Fruit fly (Drosophila melanogaster) whole organism, prepupa: ENCODE data around the gene Or65c.

Experiments used
- CG10631 ChIP-seq: fragments of 200-800 bp; sonication (Bioruptor generic); optimal IDR thresholded peaks from 2 replicates; lab custom pipeline; 2016; ENCODE audit warnings: missing biosample characterization, missing genetic modification characterization
- CG11902 ChIP-seq: fragments of 200-800 bp; sonication (Bioruptor generic); optimal IDR thresholded peaks from 3 replicates; lab custom pipeline; 2016; ENCODE audit warnings: missing biosample characterization, missing genetic modification characterization
- CG15336 ChIP-seq: fragments of 200-800 bp; sonication (Bioruptor generic); IDR thresholded peaks from 2 replicates; pipeline ENCODE4 v1.3.6; 2022; ENCODE audit warnings: missing biosample characterization, missing genetic modification characterization
- CG1621 ChIP-seq: fragments of 200-800 bp; sonication (Bioruptor generic); optimal IDR thresholded peaks from 3 replicates; lab custom pipeline; 2018; ENCODE audit warnings: missing biosample characterization, mild to moderate bottlenecking, missing genetic modification characterization
- CG16779 ChIP-seq: fragments of 200-800 bp; sonication (Bioruptor generic); optimal IDR thresholded peaks from 3 replicates; lab custom pipeline; 2017; ENCODE audit warnings: missing biosample characterization, mild to moderate bottlenecking, missing genetic modification characterization
- CG31627 ChIP-seq: fragments of 200-800 bp; sonication (Bioruptor generic); optimal IDR thresholded peaks from 3 replicates; lab custom pipeline; 2016; ENCODE audit warnings: missing biosample characterization, missing genetic modification characterization
- CG34406 ChIP-seq: fragments of 200-800 bp; sonication (Bioruptor generic); optimal IDR thresholded peaks from 3 replicates; lab custom pipeline; 2016; ENCODE audit warnings: missing biosample characterization, missing genetic modification characterization
- CG3919 ChIP-seq: fragments of 200-800 bp; sonication (Bioruptor generic); optimal IDR thresholded peaks from 3 replicates; lab custom pipeline; 2016; ENCODE audit warnings: missing biosample characterization, missing genetic modification characterization
- CG6163 ChIP-seq: fragments of 200-800 bp; sonication (Bioruptor generic); IDR thresholded peaks from 3 replicates; pipeline ENCODE4 v1.3.6; 2022; ENCODE audit warnings: missing biosample characterization, missing genetic modification characterization
- CG6792 ChIP-seq: fragments of 200-800 bp; sonication (Bioruptor generic); optimal IDR thresholded peaks from 3 replicates; lab custom pipeline; 2016; ENCODE audit warnings: missing biosample characterization, missing genetic modification characterization
- CG6808 ChIP-seq: fragments of 200-800 bp; sonication (Bioruptor generic); optimal IDR thresholded peaks from 3 replicates; lab custom pipeline; 2017; ENCODE audit warnings: missing biosample characterization, missing genetic modification characterization, mild to moderate bottlenecking, moderate library complexity, missing genetic modification reagents
- CG7368 ChIP-seq: fragments of 200-800 bp; sonication (Bioruptor generic); optimal IDR thresholded peaks from 3 replicates; lab custom pipeline; 2016; ENCODE audit warnings: missing biosample characterization, missing genetic modification characterization
- CG8319 ChIP-seq: fragments of 200-800 bp; sonication (Bioruptor generic); optimal IDR thresholded peaks from 3 replicates; lab custom pipeline; 2016; ENCODE audit warnings: missing biosample characterization, missing genetic modification characterization
- CG9139 ChIP-seq: fragments of 200-800 bp; sonication (Bioruptor generic); optimal IDR thresholded peaks from 3 replicates; lab custom pipeline; 2017; ENCODE audit warnings: missing biosample characterization, mild to moderate bottlenecking, missing genetic modification characterization
- Eip75B ChIP-seq: fragments of 200-800 bp; sonication (Bioruptor generic); optimal IDR thresholded peaks from 3 replicates; lab custom pipeline; 2016; ENCODE audit warnings: missing biosample characterization, missing genetic modification characterization
- Eip78C ChIP-seq: fragments of 200-800 bp; sonication (Bioruptor generic); peaks from one replicate; lab custom pipeline; 2016; ENCODE audit warnings: missing biosample characterization, missing genetic modification characterization
- Eip93F ChIP-seq: fragments of 200-800 bp; sonication (Bioruptor generic); optimal IDR thresholded peaks from 2 replicates; lab custom pipeline; 2016; ENCODE audit warnings: missing biosample characterization, mild to moderate bottlenecking, missing genetic modification characterization
- Ets21C ChIP-seq: fragments of 200-800 bp; sonication (Bioruptor generic); optimal IDR thresholded peaks from 3 replicates; lab custom pipeline; 2016; ENCODE audit warnings: missing biosample characterization, missing genetic modification characterization
- Ets96B ChIP-seq: fragments of 200-800 bp; optimal IDR thresholded peaks from 2 replicates; lab custom pipeline; 2019; ENCODE audit warnings: missing biosample characterization, mild to moderate bottlenecking, missing genetic modification characterization, moderate library complexity
- Hr39 ChIP-seq: fragments of 200-800 bp; sonication (Bioruptor generic); optimal IDR thresholded peaks from 2 replicates; lab custom pipeline; 2016; ENCODE audit warnings: missing biosample characterization, missing genetic modification characterization
- Lpt ChIP-seq: fragments of 200-800 bp; sonication (Bioruptor generic); optimal IDR thresholded peaks from 3 replicates; lab custom pipeline; 2016; ENCODE audit warnings: missing biosample characterization, missing genetic modification characterization
- Met ChIP-seq: fragments of 200-800 bp; sonication (Bioruptor generic); optimal IDR thresholded peaks from 3 replicates; lab custom pipeline; 2016; ENCODE audit warnings: missing biosample characterization, missing genetic modification characterization
- OdsH ChIP-seq: fragments of 200-800 bp; sonication (Bioruptor generic); optimal IDR thresholded peaks from 3 replicates; lab custom pipeline; 2016; ENCODE audit warnings: missing biosample characterization, missing genetic modification characterization
- Smox ChIP-seq: fragments of 200-800 bp; sonication (Bioruptor generic); optimal IDR thresholded peaks from 3 replicates; lab custom pipeline; 2016; ENCODE audit warnings: missing biosample characterization, missing genetic modification characterization
- Sox102F ChIP-seq: fragments of 200-800 bp; sonication (Bioruptor generic); optimal IDR thresholded peaks from 2 replicates; lab custom pipeline; 2016; ENCODE audit warnings: missing biosample characterization, mild to moderate bottlenecking, missing genetic modification characterization
- Sox15 ChIP-seq: fragments of 200-800 bp; sonication (Bioruptor generic); optimal IDR thresholded peaks from 3 replicates; lab custom pipeline; 2016; ENCODE audit warnings: missing biosample characterization, missing genetic modification characterization
- achi ChIP-seq: fragments of 200-800 bp; sonication (Bioruptor generic); optimal IDR thresholded peaks from 3 replicates; lab custom pipeline; 2016; ENCODE audit warnings: missing biosample characterization, missing genetic modification characterization
- acj6 ChIP-seq: fragments of 200-800 bp; sonication (Bioruptor generic); optimal IDR thresholded peaks from 3 replicates; lab custom pipeline; 2016; ENCODE audit warnings: missing biosample characterization, missing genetic modification characterization
- cyc ChIP-seq: fragments of 200-800 bp; sonication (Bioruptor generic); optimal IDR thresholded peaks from 3 replicates; lab custom pipeline; 2016; ENCODE audit warnings: missing biosample characterization, missing genetic modification characterization
- dac ChIP-seq: fragments of 200-800 bp; sonication (Bioruptor generic); optimal IDR thresholded peaks from 2 replicates; lab custom pipeline; 2017; ENCODE audit warnings: missing biosample characterization, mild to moderate bottlenecking, missing genetic modification characterization
- dsx ChIP-seq: fragments of 200-800 bp; optimal IDR thresholded peaks from 3 replicates; lab custom pipeline; 2019; ENCODE audit warnings: missing biosample characterization, mild to moderate bottlenecking, missing genetic modification characterization, moderate library complexity; ENCODE audit not compliant: poor library complexity, severe bottlenecking
- esn ChIP-seq: fragments of 200-800 bp; sonication (Bioruptor generic); optimal IDR thresholded peaks from 2 replicates; lab custom pipeline; 2016; ENCODE audit warnings: missing biosample characterization, mild to moderate bottlenecking, missing genetic modification characterization, moderate library complexity
- fd59A ChIP-seq: fragments of 200-800 bp; sonication (Bioruptor generic); optimal IDR thresholded peaks from 2 replicates; lab custom pipeline; 2017; ENCODE audit warnings: missing biosample characterization, mild to moderate bottlenecking, missing genetic modification characterization, missing genetic modification reagents
- fkh ChIP-seq: fragments of 200-800 bp; sonication (Bioruptor generic); optimal IDR thresholded peaks from 3 replicates; lab custom pipeline; 2017; ENCODE audit warnings: missing biosample characterization, mild to moderate bottlenecking, missing genetic modification characterization, moderate library complexity
- net ChIP-seq: fragments of 200-800 bp; sonication (Bioruptor generic); optimal IDR thresholded peaks from 3 replicates; lab custom pipeline; 2016; ENCODE audit warnings: missing biosample characterization, missing genetic modification characterization
- pdm3 ChIP-seq: fragments of 200-800 bp; sonication (Bioruptor generic); optimal IDR thresholded peaks from 3 replicates; lab custom pipeline; 2016; ENCODE audit warnings: missing biosample characterization, missing genetic modification characterization
- spab ChIP-seq: fragments of 200-800 bp; sonication (Bioruptor generic); optimal IDR thresholded peaks from 2 replicates; lab custom pipeline; 2017; ENCODE audit warnings: missing biosample characterization, mild to moderate bottlenecking, missing genetic modification characterization, missing genetic modification reagents
- ss ChIP-seq, 2 experiments: fragments of 200-800 bp; sonication (Bioruptor generic); optimal IDR thresholded peaks; 2 replicates in 1 of 2; 3 replicates in 1 of 2; lab custom pipeline; 2017 to 2018; ENCODE audit warnings: mild to moderate bottlenecking in 2 of 2, missing biosample characterization in 2 of 2, missing genetic modification characterization in 2 of 2, moderate library complexity in 1 of 2
- svp ChIP-seq: fragments of 200-800 bp; sonication (Bioruptor generic); peaks from one replicate; lab custom pipeline; 2016; ENCODE audit warnings: missing biosample characterization, missing genetic modification characterization
- topi ChIP-seq: fragments of 200-800 bp; sonication (Bioruptor generic); optimal IDR thresholded peaks from 3 replicates; lab custom pipeline; 2016; ENCODE audit warnings: missing biosample characterization, missing genetic modification characterization
- vri ChIP-seq: fragments of 200-800 bp; sonication (Bioruptor generic); optimal IDR thresholded peaks from 3 replicates; lab custom pipeline; 2016; ENCODE audit warnings: missing biosample characterization, mild to moderate bottlenecking, missing genetic modification characterization

Or65c gene

dm6 chr3L:6344243-6344642, 16.8 kb downstream of the Or65c start:
- TF ChIP-seq Sox102F (GFP tag; lab: Kevin White, UChicago) (peak; percentile 21), topi (GFP tag; lab: Kevin White, UChicago) (peak; percentile 20), achi (GFP tag; lab: Kevin White, UChicago) (peak; percentile 9), CG15336 (GFP tag; lab: Robert Waterston, UW) (0 out of 2 replicates have a peak, but pooled peaks have one; percentile 11), vri (GFP tag; lab: Kevin White, UChicago) (peak; percentile 0), CG7368 (GFP tag; lab: Kevin White, UChicago) (no peak), CG10631 (GFP tag; lab: Kevin White, UChicago) (peak; percentile 24), svp (GFP tag; lab: Kevin White, UChicago) (peak; percentile 69), cyc (GFP tag; lab: Kevin White, UChicago) (peak; percentile 32), net (GFP tag; lab: Kevin White, UChicago) (no peak), CG3919 (peak; percentile 16), CG6792 (GFP tag; lab: Kevin White, UChicago) (peak; percentile 22), Sox15 (GFP tag; lab: Kevin White, UChicago) (no peak), CG6163 (no peak), Eip78C (GFP tag; lab: Kevin White, UChicago) (peak; percentile 74), Eip75B (GFP tag; lab: Kevin White, UChicago) (peak; percentile 3), Ets96B (tag; lab: Kevin White, UChicago) (peak; percentile 22), Ets21C (GFP tag; lab: Kevin White, UChicago) (peak; percentile 5), esn (GFP tag; lab: Kevin White, UChicago) (peak; percentile 52), Met (GFP tag; lab: Kevin White, UChicago) (peak; percentile 17), spab (no peak), Eip93F (no peak), CG8319 (GFP tag; lab: Kevin White, UChicago) (no peak), Hr39 (GFP tag; lab: Kevin White, UChicago) (peak; percentile 47), OdsH (GFP tag; lab: Kevin White, UChicago) (peak; percentile 0), Smox (peak; percentile 39), CG31627 (GFP tag; lab: Kevin White, UChicago) (peak; percentile 44)

DNA sequence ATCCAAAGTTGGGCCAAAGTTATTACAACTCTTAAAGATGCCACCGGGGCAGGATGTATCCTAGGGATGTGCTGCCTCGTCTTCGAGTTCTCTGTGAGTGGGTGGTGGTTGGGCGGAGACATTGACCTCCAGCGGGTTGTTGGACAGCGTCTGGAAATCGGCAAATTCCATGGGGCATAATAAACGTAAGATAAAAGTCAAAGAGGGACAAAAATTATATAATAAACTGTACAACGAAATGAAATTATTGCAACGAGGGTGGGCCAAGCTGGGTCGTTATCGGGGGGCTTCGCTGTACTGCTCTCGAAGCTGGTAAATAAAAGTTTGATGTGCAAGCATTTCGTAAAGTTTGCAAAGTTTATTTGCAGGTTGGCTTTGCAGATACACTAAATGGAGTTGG, 21.0 kb downstream of the Or65c start:
- no peak for TF ChIP-seq Met (GFP tag; lab: Kevin White, UChicago)
- no peak for TF ChIP-seq Ets96B (tag; lab: Kevin White, UChicago)
- no peak for TF ChIP-seq fkh (GFP tag; lab: Kevin White, UChicago)
- TF ChIP-seq fd59A (GFP tag; lab: Kevin White, UChicago) = no peak
- no peak for TF ChIP-seq dsx
- no peak for TF ChIP-seq svp (GFP tag; lab: Kevin White, UChicago)
- TF ChIP-seq CG9139 (GFP tag; lab: Kevin White, UChicago) = no peak
- TF ChIP-seq CG16779 = no peak
- no peak for TF ChIP-seq CG6792 (GFP tag; lab: Kevin White, UChicago)
- no peak for TF ChIP-seq Lpt (GFP tag; lab: Kevin White, UChicago)
- no peak for TF ChIP-seq CG10631 (GFP tag; lab: Kevin White, UChicago)

DNA sequence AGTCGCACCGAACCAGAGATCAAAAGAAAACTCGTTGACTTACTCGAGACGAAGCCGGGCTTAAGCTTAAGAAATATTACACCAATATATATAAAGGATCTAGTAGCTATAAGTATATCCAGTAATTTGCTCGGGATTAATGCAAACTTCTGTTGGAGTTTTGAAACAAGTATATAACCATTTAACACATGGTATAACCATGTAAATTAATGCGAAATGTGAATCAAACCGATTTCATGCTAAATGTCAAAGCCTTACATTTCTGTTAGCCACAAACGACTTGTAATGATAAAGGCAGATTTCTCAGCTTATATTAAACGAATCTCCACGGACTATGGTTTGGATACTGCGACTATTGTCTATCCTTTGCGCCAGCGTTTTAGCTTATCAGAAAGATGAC, 22.6 kb downstream of the Or65c start, which contains the start of gene Sfp65A:
Sfp65A (plus strand) TSS at position 301 of the 400 bp plus-strand sequence.
- TF ChIP-seq dac (GFP tag; lab: Kevin White, UChicago) (no peak), ss (GFP tag; optimal IDR thresholded peaks at IDR 0.05; lab: Kevin White, UChicago) (no peak), CG31627 (GFP tag; lab: Kevin White, UChicago) (no peak), CG15336 (GFP tag; lab: Robert Waterston, UW) (no peak), CG34406 (GFP tag; lab: Kevin White, UChicago) (no peak), acj6 (GFP tag; lab: Kevin White, UChicago) (no peak), net (GFP tag; lab: Kevin White, UChicago) (no peak), CG11902 (GFP tag; lab: Kevin White, UChicago) (no peak), fd59A (GFP tag; lab: Kevin White, UChicago) (no peak), Sox15 (GFP tag; lab: Kevin White, UChicago) (no peak), CG6808 (GFP tag; lab: Kevin White, UChicago) (no peak), esn (GFP tag; lab: Kevin White, UChicago) (no peak), Hr39 (GFP tag; lab: Kevin White, UChicago) (no peak), pdm3 (GFP tag; lab: Kevin White, UChicago) (no peak), CG1621 (tag; lab: Kevin White, UChicago) (no peak), OdsH (GFP tag; lab: Kevin White, UChicago) (no peak)
